Worm (Caenorhabditis elegans) whole organism, early embryonic: ENCODE results near the gene rab-33.

Experiments used
- B0310.2 ChIP-seq: sonication (generic microtip); optimal IDR thresholded peaks from 2 replicates; lab custom pipeline; 2016; ENCODE audit warnings: mild to moderate bottlenecking, missing genetic modification characterization, missing compliant biosample characterization
- F13C5.2 ChIP-seq: sonication (generic microtip); optimal IDR thresholded peaks from 2 replicates; lab custom pipeline; 2017; ENCODE audit warnings: mild to moderate bottlenecking, missing genetic modification characterization, inconsistent platforms, missing compliant biosample characterization
- aly-1 ChIP-seq: sonication (generic microtip); optimal IDR thresholded peaks from 2 replicates; lab custom pipeline; 2016; ENCODE audit warnings: missing genetic modification characterization, missing compliant biosample characterization
- ama-1 ChIP-seq: fragments of 150-350 bp; optimal IDR thresholded peaks from 2 replicates; lab custom pipeline; 2014
- ceh-13 ChIP-seq: fragments of 200-800 bp; sonication (Bioruptor generic); optimal IDR thresholded peaks from 2 replicates; lab custom pipeline; 2018; ENCODE audit warnings: mild to moderate bottlenecking, missing genetic modification characterization, missing compliant biosample characterization
- ceh-36 ChIP-seq: sonication (generic microtip); optimal IDR thresholded peaks from 2 replicates; lab custom pipeline; 2016; ENCODE audit warnings: missing genetic modification characterization, inconsistent platforms, missing compliant biosample characterization
- ets-7 ChIP-seq: sonication (generic microtip); optimal IDR thresholded peaks from 2 replicates; lab custom pipeline; 2016; ENCODE audit warnings: missing genotype, missing genetic modification characterization, missing compliant biosample characterization
- flt-1 ChIP-seq: fragments of 200-800 bp; sonication (Bioruptor generic); IDR thresholded peaks from 2 replicates; pipeline ENCODE4 v1.3.6; 2022; ENCODE audit warnings: missing genetic modification characterization, missing compliant biosample characterization
- hmbx-1 ChIP-seq: sonication (generic microtip); optimal IDR thresholded peaks from 2 replicates; lab custom pipeline; 2016; ENCODE audit warnings: mild to moderate bottlenecking, missing genetic modification characterization, missing compliant biosample characterization
- hmg-4 ChIP-seq: fragments of 200-800 bp; sonication (Bioruptor generic); optimal IDR thresholded peaks from 2 replicates; lab custom pipeline; 2018; ENCODE audit warnings: mild to moderate bottlenecking, missing genetic modification characterization, missing compliant biosample characterization
- hnd-1 ChIP-seq: sonication (generic microtip); optimal IDR thresholded peaks from 2 replicates; lab custom pipeline; 2016; ENCODE audit warnings: missing genetic modification characterization, missing compliant biosample characterization
- pes-1 ChIP-seq: fragments of 200-800 bp; sonication (Bioruptor generic); IDR thresholded peaks from 2 replicates; pipeline ENCODE4 v1.3.6; 2022; ENCODE audit warnings: missing genetic modification reagents, missing genetic modification characterization, missing compliant biosample characterization
- scrt-1 ChIP-seq: fragments of 200-800 bp; sonication (Bioruptor generic); IDR thresholded peaks from 2 replicates; pipeline ENCODE4 v1.3.6; 2022; ENCODE audit warnings: missing genetic modification characterization, missing compliant biosample characterization
- sea-1 ChIP-seq: fragments of 200-800 bp; sonication (Bioruptor generic); conservative IDR thresholded peaks from 2 replicates; pipeline ENCODE4 v1.3.6; 2022; ENCODE audit warnings: missing genetic modification characterization, missing compliant biosample characterization
- tbx-11 ChIP-seq: fragments of 200-800 bp; sonication (Bioruptor generic); IDR thresholded peaks from 2 replicates; pipeline ENCODE4 v1.3.6; 2022; ENCODE audit warnings: missing genetic modification characterization, missing compliant biosample characterization
- tbx-37 ChIP-seq: fragments of 200-800 bp; sonication (Bioruptor generic); conservative IDR thresholded peaks from 2 replicates; pipeline ENCODE4 v1.3.6; 2022; ENCODE audit warnings: missing genetic modification reagents, missing genetic modification characterization, missing compliant biosample characterization
- tra-4 ChIP-seq: sonication (generic microtip); optimal IDR thresholded peaks from 2 replicates; lab custom pipeline; 2017; ENCODE audit warnings: missing genetic modification characterization, missing compliant biosample characterization

rab-33 gene

ce11 chrIII:10503753-10504152 lies at the start of gene rab-33:
TSS of gene rab-33 (minus strand) at chrIII:10503853.
- TF ChIP-seq tbx-11 (GFP tag; lab: Robert Waterston, UW) (no peak), ceh-13 (no peak), flt-1 (no peak), hnd-1 (tag; lab: Kevin White, UChicago) (no peak), scrt-1 (GFP tag; lab: Robert Waterston, UW) (no peak), hmbx-1 (tag; lab: Kevin White, UChicago) (no peak), sea-1 (GFP tag; lab: Robert Waterston, UW) (no peak), aly-1 (tag; lab: Kevin White, UChicago) (no peak), ama-1 (no peak), tra-4 (no peak), tbx-37 (GFP tag; lab: Robert Waterston, UW) (no peak), hmg-4 (no peak), F13C5.2 (tag; lab: Kevin White, UChicago) (no peak)

- TF ChIP-seq F13C5.2 (tag; lab: Kevin White, UChicago) (no peak), tra-4 (no peak), ama-1 (no peak), tbx-11 (GFP tag; lab: Robert Waterston, UW) (no peak), tbx-37 (GFP tag; lab: Robert Waterston, UW) (no peak), aly-1 (tag; lab: Kevin White, UChicago) (no peak), flt-1 (no peak), B0310.2 (tag; lab: Kevin White, UChicago) (no peak), hmbx-1 (tag; lab: Kevin White, UChicago) (no peak), ets-7 (tag; lab: Kevin White, UChicago) (no peak), ceh-13 (no peak), sea-1 (GFP tag; lab: Robert Waterston, UW) (no peak), hmg-4 (no peak), ceh-36 (tag; lab: Kevin White, UChicago) (no peak), scrt-1 (GFP tag; lab: Robert Waterston, UW) (no peak), hnd-1 (tag; lab: Kevin White, UChicago) (no peak), pes-1 (GFP tag; lab: Robert Waterston, UW) (no peak)
Observed at ce11 chrIII:10552929-10553328, 49.3 kb upstream of the rab-33 start, which contains the start of gene T21C12.8. TSS of gene T21C12.8 (minus strand) at chrIII:10553029.

- TF ChIP-seq tra-4, result no peak
Observed at ce11 chrIII:10538757-10539213, 35.1 kb upstream of the rab-33 start, which contains the start of gene nlp-68. TSS of gene nlp-68 (minus strand) at chrIII:10539163.

- no peak for TF ChIP-seq scrt-1 (GFP tag; lab: Robert Waterston, UW)
- no peak for TF ChIP-seq tbx-37 (GFP tag; lab: Robert Waterston, UW)
- no peak for TF ChIP-seq sea-1 (GFP tag; lab: Robert Waterston, UW)
- TF ChIP-seq tbx-11 (GFP tag; lab: Robert Waterston, UW), result no peak
- TF ChIP-seq tra-4, result no peak
- no peak for TF ChIP-seq flt-1
- TF ChIP-seq hmg-4, result no peak
- no peak for TF ChIP-seq hmbx-1 (tag; lab: Kevin White, UChicago)
- TF ChIP-seq ets-7 (tag; lab: Kevin White, UChicago), result no peak
- no peak for TF ChIP-seq ceh-13
- TF ChIP-seq F13C5.2 (tag; lab: Kevin White, UChicago), result no peak
- no peak for TF ChIP-seq pes-1 (GFP tag; lab: Robert Waterston, UW)
- TF ChIP-seq B0310.2 (tag; lab: Kevin White, UChicago), result no peak
- TF ChIP-seq hnd-1 (tag; lab: Kevin White, UChicago), result no peak
Observed at ce11 chrIII:10537558-10537957, 33.9 kb upstream of the rab-33 start.

ce11 chrIII:10537003-10537402 lies 33.4 kb upstream of the rab-33 start:
- TF ChIP-seq hmbx-1 (tag; lab: Kevin White, UChicago), result no peak
- TF ChIP-seq tra-4, result no peak

- no peak for TF ChIP-seq B0310.2 (tag; lab: Kevin White, UChicago)
- no peak for TF ChIP-seq flt-1
- TF ChIP-seq ceh-13, result no peak
- no peak for TF ChIP-seq hmbx-1 (tag; lab: Kevin White, UChicago)
- TF ChIP-seq ceh-36 (tag; lab: Kevin White, UChicago), result no peak
- TF ChIP-seq tbx-11 (GFP tag; lab: Robert Waterston, UW), result no peak
- TF ChIP-seq ets-7 (tag; lab: Kevin White, UChicago), result no peak
- TF ChIP-seq tbx-37 (GFP tag; lab: Robert Waterston, UW), result no peak
- TF ChIP-seq F13C5.2 (tag; lab: Kevin White, UChicago), result no peak
- TF ChIP-seq tra-4, result no peak
- no peak for TF ChIP-seq ama-1
- no peak for TF ChIP-seq scrt-1 (GFP tag; lab: Robert Waterston, UW)
- no peak for TF ChIP-seq hnd-1 (tag; lab: Kevin White, UChicago)
Observed at ce11 chrIII:10536087-10536723, 32.6 kb upstream of the rab-33 start.

ce11 chrIII:10535226-10535625 lies 31.6 kb upstream of the rab-33 start, which contains the start of gene hpd-1:
TSS of gene hpd-1 (plus strand) at chrIII:10535526.
- TF ChIP-seq pes-1 (GFP tag; lab: Robert Waterston, UW), result no peak
- TF ChIP-seq hmbx-1 (tag; lab: Kevin White, UChicago), result no peak
- no peak for TF ChIP-seq flt-1
- TF ChIP-seq aly-1 (tag; lab: Kevin White, UChicago), result no peak
- TF ChIP-seq hmg-4, result no peak
- TF ChIP-seq sea-1 (GFP tag; lab: Robert Waterston, UW), result no peak
- TF ChIP-seq ets-7 (tag; lab: Kevin White, UChicago), result no peak
- no peak for TF ChIP-seq tbx-11 (GFP tag; lab: Robert Waterston, UW)
- no peak for TF ChIP-seq tra-4
- no peak for TF ChIP-seq scrt-1 (GFP tag; lab: Robert Waterston, UW)

- TF ChIP-seq ceh-13, result no peak
- TF ChIP-seq hnd-1 (tag; lab: Kevin White, UChicago), result no peak
- no peak for TF ChIP-seq aly-1 (tag; lab: Kevin White, UChicago)
- no peak for TF ChIP-seq flt-1
- TF ChIP-seq pes-1 (GFP tag; lab: Robert Waterston, UW), result no peak
- no peak for TF ChIP-seq scrt-1 (GFP tag; lab: Robert Waterston, UW)
- TF ChIP-seq hmbx-1 (tag; lab: Kevin White, UChicago), result no peak
- no peak for TF ChIP-seq F13C5.2 (tag; lab: Kevin White, UChicago)
Observed at ce11 chrIII:10534191-10534590, 30.5 kb upstream of the rab-33 start.
